Worm (Caenorhabditis elegans) whole organism, young adult: ENCODE results near the gene ZK822.1.
A peak's percentile ranks its signal among the peaks of the same experiment; 100 is the strongest.

Experiments used
- B0035.1 ChIP-seq: sonication (generic microtip); optimal IDR thresholded peaks from 2 replicates; lab custom pipeline; 2016; ENCODE audit warnings: missing genetic modification characterization, mild to moderate bottlenecking, missing compliant biosample characterization, missing genotype, missing genetic modification reagents
- F37B4.10 ChIP-seq: fragments of 200-800 bp; sonication (Bioruptor generic); IDR thresholded peaks from 2 replicates; pipeline ENCODE4 v1.3.6; 2022; ENCODE audit warnings: missing genetic modification characterization, missing compliant biosample characterization
- K12H6.12 ChIP-seq: fragments of 200-800 bp; sonication (Bioruptor generic); optimal IDR thresholded peaks from 2 replicates; lab custom pipeline; 2018; ENCODE audit warnings: mild to moderate bottlenecking, missing genetic modification characterization, missing compliant biosample characterization
- akir-1 ChIP-seq: fragments of 200-800 bp; sonication (Bioruptor generic); optimal IDR thresholded peaks from 2 replicates; lab custom pipeline; 2018; ENCODE audit warnings: mild to moderate bottlenecking, missing genetic modification characterization, moderate library complexity, missing compliant biosample characterization
- ama-1 ChIP-seq, 3 experiments: fragments of 150-350 bp in 1 of 3; sonication (generic microtip) in 2 of 3; optimal IDR thresholded peaks; 2 replicates each; lab custom pipeline; 2014 to 2018; ENCODE audit warnings: missing biosample characterization in 2 of 3, missing genetic modification characterization in 2 of 3, missing genetic modification reagents in 2 of 3
- attf-3 ChIP-seq: fragments of 200-800 bp; sonication (Bioruptor generic); conservative IDR thresholded peaks from 2 replicates; pipeline ENCODE4 v1.3.6; 2022; ENCODE audit warnings: missing genetic modification reagents, missing genetic modification characterization, missing compliant biosample characterization
- hlh-26 ChIP-seq: fragments of 200-800 bp; sonication (Bioruptor generic); conservative IDR thresholded peaks from 2 replicates; pipeline ENCODE4 v1.3.6; 2022; ENCODE audit warnings: missing genetic modification reagents, missing genetic modification characterization, missing compliant biosample characterization
- madf-10 ChIP-seq: sonication (generic microtip); optimal IDR thresholded peaks from 2 replicates; lab custom pipeline; 2016; ENCODE audit warnings: mild to moderate bottlenecking, missing genetic modification characterization, missing compliant biosample characterization
- nhr-80 ChIP-seq: sonication (generic microtip); optimal IDR thresholded peaks from 2 replicates; lab custom pipeline; 2016; ENCODE audit warnings: missing genetic modification characterization, missing compliant biosample characterization
- pha-4 ChIP-seq: fragments of 150-350 bp; sonication (generic microtip); optimal IDR thresholded peaks from 2 replicates; lab custom pipeline; 2014; ENCODE audit warnings: missing biosample characterization, missing genetic modification reagents, missing genetic modification characterization
- snpc-1.1 ChIP-seq: sonication (generic microtip); optimal IDR thresholded peaks from 2 replicates; lab custom pipeline; 2017; ENCODE audit warnings: missing genetic modification characterization, mild to moderate bottlenecking, missing compliant biosample characterization, antibody characterized with exemption, moderate library complexity, missing genotype, missing genetic modification reagents; ENCODE audit not compliant: insufficient read depth

DNA sequence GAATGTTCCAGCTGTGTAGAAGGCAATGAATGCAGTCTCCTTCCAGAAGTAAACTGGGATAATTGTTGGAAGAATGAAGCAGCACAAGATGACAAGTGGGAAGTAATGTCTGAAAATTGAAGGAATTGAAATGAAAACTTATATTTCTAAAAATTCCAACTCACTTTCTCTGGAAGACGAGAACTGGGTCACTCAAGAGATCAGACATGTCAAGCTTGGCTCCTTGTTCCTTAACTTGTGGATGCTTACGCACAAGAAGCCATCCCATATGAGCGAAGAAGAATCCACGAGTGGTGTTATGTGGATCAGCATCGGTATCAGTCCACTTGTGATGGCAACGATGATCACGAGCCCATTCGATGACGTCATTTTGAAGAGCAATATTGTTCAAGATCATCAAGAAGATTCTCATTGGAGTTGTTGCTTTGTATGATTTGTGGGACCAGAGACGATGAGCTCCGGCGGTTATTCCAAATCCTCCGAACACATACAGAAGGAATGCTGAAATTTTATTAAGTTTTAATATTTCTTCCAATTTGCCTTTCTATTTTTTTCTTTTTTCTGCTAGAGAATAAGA is 7.6 kb downstream of the ZK822.1 start:
- TF ChIP-seq B0035.1 (tag; lab: Kevin White, UChicago) (no peak), ama-1 (optimal IDR thresholded peaks at IDR 0.05; lab: Kevin White, UChicago) (no peak), ama-1 (GFP tag; optimal IDR thresholded peaks at IDR 0.05; lab: Kevin White, UChicago) (peak in 1 of 2 experiments; percentile 6), madf-10 (tag; lab: Kevin White, UChicago) (no peak), snpc-1.1 (tag; lab: Kevin White, UChicago) (no peak), hlh-26 (GFP tag; lab: Robert Waterston, UW) (no peak), F37B4.10 (GFP tag; lab: Robert Waterston, UW) (no peak), pha-4 (no peak), nhr-80 (tag; lab: Kevin White, UChicago) (no peak), K12H6.12 (tag; lab: Kevin White, UChicago) (no peak), akir-1 (GFP tag; lab: Kevin White, UChicago) (no peak), attf-3 (no peak)
